Worm (Caenorhabditis elegans): Measurements from ENCODE around the gene ilc-17.1.

DNA sequence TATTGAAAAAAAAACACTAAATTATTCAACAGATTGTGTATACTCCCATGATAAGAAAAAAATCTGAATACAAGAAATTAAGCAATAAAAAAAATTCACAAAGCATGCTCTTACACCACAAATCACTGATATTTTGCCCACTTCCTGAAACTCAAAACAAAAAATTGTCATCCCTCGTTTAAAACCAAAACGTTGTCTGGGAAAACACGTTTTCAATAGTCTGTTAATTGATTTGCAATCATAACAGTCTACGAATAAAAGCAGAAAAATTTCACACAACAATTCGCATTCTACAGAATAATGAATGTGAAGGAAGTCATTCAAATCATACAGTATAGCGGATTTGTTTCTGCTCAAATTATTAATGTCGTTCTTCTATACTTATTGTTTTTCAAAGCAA, 18.0 kb upstream of the ilc-17.1 start, which contains the start of gene str-124:
- no peak for TF ChIP-seq nhr-237 (tag; optimal IDR thresholded peaks at IDR 0.05)
- no peak for TF ChIP-seq nhr-12 (tag; optimal IDR thresholded peaks at IDR 0.05)
- TF ChIP-seq fkh-8 (tag; optimal IDR thresholded peaks at IDR 0.05), result no peak
- TF ChIP-seq aha-1 (tag; optimal IDR thresholded peaks at IDR 0.05), result no peak
- no peak for TF ChIP-seq lsy-2 (tag; optimal IDR thresholded peaks at IDR 0.05)

Measured in whole organism, L1 larva.